Worm (Caenorhabditis elegans) whole organism, L1 larva: ENCODE data around the gene F42E11.3.

Experiments
- C04F5.9 ChIP-seq: sonication (generic microtip); optimal IDR thresholded peaks from 2 replicates; lab custom pipeline; 2016; ENCODE audit warnings: missing genetic modification characterization, missing compliant biosample characterization
- C16A3.4 ChIP-seq: fragments of 150-350 bp; optimal IDR thresholded peaks from 2 replicates; lab custom pipeline; 2014; ENCODE audit warnings: missing biosample characterization, missing genetic modification characterization
- F16B12.6 ChIP-seq: fragments of 150-350 bp; optimal IDR thresholded peaks from 2 replicates; lab custom pipeline; 2014; ENCODE audit warnings: missing biosample characterization, missing genetic modification characterization
- Y116A8C.19 ChIP-seq: sonication (generic microtip); optimal IDR thresholded peaks from 2 replicates; lab custom pipeline; 2016; ENCODE audit warnings: missing compliant biosample characterization, missing genetic modification characterization, borderline replicate concordance
- alr-1 ChIP-seq: fragments of 200-800 bp; sonication (Bioruptor generic); optimal IDR thresholded peaks from 2 replicates; lab custom pipeline; 2018; ENCODE audit warnings: borderline replicate concordance, mild to moderate bottlenecking, missing genetic modification characterization, missing compliant biosample characterization
- blmp-1 ChIP-seq: fragments of 150-350 bp; optimal IDR thresholded peaks from 2 replicates; lab custom pipeline; 2014; ENCODE audit warnings: missing biosample characterization, missing genetic modification characterization
- ceh-8 ChIP-seq: fragments of 200-800 bp; sonication (Bioruptor generic); optimal IDR thresholded peaks from 2 replicates; lab custom pipeline; 2018; ENCODE audit warnings: mild to moderate bottlenecking, missing genetic modification characterization, moderate library complexity, missing compliant biosample characterization
- ceh-82 ChIP-seq, 3 experiments: fragments of 150-350 bp in 1 of 3; sonication (generic microtip) in 2 of 3; optimal IDR thresholded peaks; 2 replicates each; lab custom pipeline; 2014 to 2017; ENCODE audit warnings: missing biosample characterization in 3 of 3, missing genetic modification characterization in 3 of 3
- ceh-90 ChIP-seq: sonication (generic microtip); optimal IDR thresholded peaks from 2 replicates; lab custom pipeline; 2016; ENCODE audit warnings: missing genetic modification characterization, missing compliant biosample characterization
- ces-1 ChIP-seq: fragments of 150-350 bp; optimal IDR thresholded peaks from 2 replicates; lab custom pipeline; 2014; ENCODE audit warnings: missing biosample characterization, missing genetic modification reagents, missing genetic modification characterization
- dpl-1 ChIP-seq, 3 experiments: fragments of 150-350 bp in 2 of 3; sonication (generic microtip) in 1 of 3; optimal IDR thresholded peaks; 2 replicates each; lab custom pipeline; 2014 to 2017; ENCODE audit warnings: missing biosample characterization in 3 of 3, missing genetic modification characterization in 3 of 3, missing genetic modification reagents in 3 of 3
- efl-1 ChIP-seq, 4 experiments: fragments of 150-350 bp; optimal IDR thresholded peaks in 3 of 4; peaks in 1 of 4; 1 replicate in 1 of 4; 2 replicates in 3 of 4; lab custom pipeline; 2014; ENCODE audit warnings: missing biosample characterization in 2 of 4, missing genetic modification characterization in 2 of 4, missing genetic modification reagents in 2 of 4
- egl-13 ChIP-seq: sonication (generic microtip); optimal IDR thresholded peaks from 2 replicates; lab custom pipeline; 2016; ENCODE audit warnings: missing genotype, missing genetic modification reagents, missing genetic modification characterization, missing compliant biosample characterization
- elt-2 ChIP-seq: sonication (generic microtip); optimal IDR thresholded peaks from 2 replicates; lab custom pipeline; 2016; ENCODE audit warnings: missing genetic modification characterization, mild to moderate bottlenecking, inconsistent platforms, missing compliant biosample characterization, missing genetic modification reagents
- elt-3 ChIP-seq, 6 experiments: fragments of 150-350 bp in 1 of 6; sonication (generic microtip); optimal IDR thresholded peaks; 2 replicates each; lab custom pipeline; 2017 to 2018; ENCODE audit warnings: missing biosample characterization in 6 of 6, missing genetic modification characterization in 6 of 6, inconsistent platforms in 1 of 6
- ets-5 ChIP-seq: fragments of 200-800 bp; sonication (Bioruptor generic); IDR thresholded peaks from 2 replicates; pipeline ENCODE4 v1.3.6; 2022; ENCODE audit warnings: missing genetic modification characterization, missing compliant biosample characterization
- hlh-17 ChIP-seq: fragments of 200-800 bp; sonication (Bioruptor generic); optimal IDR thresholded peaks from 2 replicates; lab custom pipeline; 2018; ENCODE audit warnings: missing genetic modification characterization, mild to moderate bottlenecking, missing compliant biosample characterization, moderate library complexity, borderline replicate concordance
- hlh-4 ChIP-seq: sonication (generic microtip); optimal IDR thresholded peaks from 2 replicates; lab custom pipeline; 2016; ENCODE audit warnings: mild to moderate bottlenecking, missing genetic modification characterization, missing compliant biosample characterization
- irx-1 ChIP-seq: sonication (generic microtip); optimal IDR thresholded peaks from 2 replicates; lab custom pipeline; 2016; ENCODE audit warnings: missing genetic modification characterization, missing compliant biosample characterization
- isw-1 ChIP-seq: fragments of 200-800 bp; sonication (Bioruptor generic); IDR thresholded peaks from 2 replicates; pipeline ENCODE4 v1.3.6; 2022; ENCODE audit warnings: missing genetic modification characterization, missing compliant biosample characterization
- lin-14 ChIP-seq: fragments of 200-800 bp; sonication (Bioruptor generic); optimal IDR thresholded peaks from 2 replicates; lab custom pipeline; 2018; ENCODE audit warnings: mild to moderate bottlenecking, missing genetic modification characterization, moderate library complexity, missing compliant biosample characterization
- lin-35 ChIP-seq, 2 experiments: fragments of 150-350 bp; optimal IDR thresholded peaks; 2 replicates each; lab custom pipeline; 2014; ENCODE audit warnings: missing biosample characterization in 2 of 2, missing genetic modification characterization in 2 of 2, missing genetic modification reagents in 2 of 2
- lsy-2 ChIP-seq, 2 experiments: fragments of 150-350 bp; optimal IDR thresholded peaks; 2 replicates each; lab custom pipeline; 2014; ENCODE audit warnings: missing biosample characterization in 2 of 2, missing genetic modification characterization in 2 of 2
- mdl-1 ChIP-seq, 2 experiments: fragments of 150-350 bp; optimal IDR thresholded peaks; 2 replicates each; lab custom pipeline; 2014 to 2017; ENCODE audit warnings: missing biosample characterization in 2 of 2, missing genetic modification characterization in 2 of 2, inconsistent platforms in 1 of 2
- mep-1 ChIP-seq: fragments of 150-350 bp; optimal IDR thresholded peaks from 2 replicates; lab custom pipeline; 2014; ENCODE audit warnings: missing biosample characterization, missing genetic modification characterization
- nhr-11 ChIP-seq: fragments of 150-350 bp; optimal IDR thresholded peaks from 2 replicates; lab custom pipeline; 2014; ENCODE audit warnings: missing biosample characterization, missing genetic modification characterization
- nhr-20 ChIP-seq: sonication (generic microtip); optimal IDR thresholded peaks from 2 replicates; lab custom pipeline; 2016; ENCODE audit warnings: mild to moderate bottlenecking, missing genetic modification characterization, missing compliant biosample characterization
- nhr-28 ChIP-seq: fragments of 150-350 bp; optimal IDR thresholded peaks from 2 replicates; lab custom pipeline; 2014; ENCODE audit warnings: missing biosample characterization, missing genetic modification characterization
- nhr-47 ChIP-seq: sonication (generic microtip); optimal IDR thresholded peaks from 2 replicates; lab custom pipeline; 2016; ENCODE audit warnings: mild to moderate bottlenecking, missing genetic modification characterization, moderate library complexity, missing compliant biosample characterization
- nhr-71 ChIP-seq: sonication (generic microtip); optimal IDR thresholded peaks from 2 replicates; lab custom pipeline; 2016; ENCODE audit warnings: mild to moderate bottlenecking, missing genetic modification characterization, moderate library complexity, missing compliant biosample characterization
- nhr-77 ChIP-seq: fragments of 150-350 bp; optimal IDR thresholded peaks from 2 replicates; lab custom pipeline; 2014; ENCODE audit warnings: missing biosample characterization, missing genetic modification characterization
- nhr-85 ChIP-seq: sonication (generic microtip); peaks from one replicate; lab custom pipeline; 2016; ENCODE audit warnings: missing genetic modification characterization, inconsistent platforms, missing compliant biosample characterization
- nhr-90 ChIP-seq: sonication (generic microtip); optimal IDR thresholded peaks from 2 replicates; lab custom pipeline; 2016; ENCODE audit warnings: mild to moderate bottlenecking, missing genetic modification characterization, missing compliant biosample characterization; ENCODE audit not compliant: poor library complexity
- pqm-1 ChIP-seq: sonication (generic microtip); optimal IDR thresholded peaks from 3 replicates; lab custom pipeline; 2017; ENCODE audit warnings: missing biosample characterization, missing genetic modification characterization
- rnt-1 ChIP-seq: sonication (generic microtip); optimal IDR thresholded peaks from 2 replicates; lab custom pipeline; 2016; ENCODE audit warnings: mild to moderate bottlenecking, missing genetic modification characterization, moderate library complexity, missing compliant biosample characterization
- skn-1 ChIP-seq: fragments of 150-350 bp; optimal IDR thresholded peaks from 2 replicates; lab custom pipeline; 2014; ENCODE audit warnings: missing biosample characterization, missing genetic modification characterization
- snu-23 ChIP-seq: sonication (generic microtip); optimal IDR thresholded peaks from 2 replicates; lab custom pipeline; 2016; ENCODE audit warnings: missing genetic modification characterization, missing compliant biosample characterization
- swsn-7 ChIP-seq: sonication (generic microtip); optimal IDR thresholded peaks from 2 replicates; lab custom pipeline; 2016; ENCODE audit warnings: missing genetic modification characterization, missing compliant biosample characterization
- unc-130 ChIP-seq: fragments of 150-350 bp; optimal IDR thresholded peaks from 2 replicates; lab custom pipeline; 2017; ENCODE audit warnings: missing biosample characterization, missing genetic modification characterization, inconsistent platforms
- unc-30 ChIP-seq: sonication (generic microtip); optimal IDR thresholded peaks from 2 replicates; lab custom pipeline; 2017; ENCODE audit warnings: missing biosample characterization, missing genetic modification characterization
- unc-98 ChIP-seq: fragments of 200-800 bp; sonication (Bioruptor generic); IDR thresholded peaks from 2 replicates; pipeline ENCODE4 v1.3.6; 2022; ENCODE audit warnings: missing genetic modification characterization, missing compliant biosample characterization
- vab-15 ChIP-seq: sonication (generic microtip); optimal IDR thresholded peaks from 2 replicates; lab custom pipeline; 2017; ENCODE audit warnings: missing genotype, mild to moderate bottlenecking, missing genetic modification characterization, missing compliant biosample characterization
- xbp-1 ChIP-seq: sonication (generic microtip); optimal IDR thresholded peaks from 2 replicates; lab custom pipeline; 2016; ENCODE audit warnings: missing genetic modification characterization, missing compliant biosample characterization
- zip-4 ChIP-seq: fragments of 200-800 bp; sonication (Bioruptor generic); optimal IDR thresholded peaks from 2 replicates; lab custom pipeline; 2018; ENCODE audit warnings: mild to moderate bottlenecking, missing genetic modification characterization, moderate library complexity, missing compliant biosample characterization
- ztf-4 ChIP-seq: fragments of 150-350 bp; optimal IDR thresholded peaks from 2 replicates; lab custom pipeline; 2014; ENCODE audit warnings: missing biosample characterization, missing genetic modification characterization

The F42E11.3 gene

DNA sequence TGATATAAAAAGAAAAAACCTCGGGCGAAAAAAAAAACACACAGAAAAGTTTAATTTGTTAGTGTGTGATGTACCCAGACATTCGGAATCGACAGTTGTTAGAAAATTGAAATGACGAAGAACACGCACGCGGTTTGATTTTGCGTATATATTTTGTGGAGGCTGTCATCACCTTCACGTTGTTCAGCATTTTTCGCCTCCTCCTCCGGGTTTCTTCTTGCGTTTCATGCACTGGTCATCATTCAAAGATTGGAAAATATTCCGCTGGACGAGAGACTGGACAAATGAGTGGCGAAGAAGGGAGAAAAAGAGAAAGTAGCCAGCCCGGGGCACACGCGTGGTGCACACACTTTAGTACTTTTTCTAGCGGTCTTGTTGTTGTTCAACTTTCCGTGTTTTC, 30.5 kb downstream of the F42E11.3 start:
- TF ChIP-seq mdl-1 (tag; optimal IDR thresholded peaks at IDR 0.05; lab: Kevin White, UChicago) = peak in 1 of 2 experiments; percentile 3
- peak; percentile 19 for TF ChIP-seq blmp-1 (tag; lab: Kevin White, UChicago)
- TF ChIP-seq nhr-71 (tag; lab: Kevin White, UChicago) = peak; percentile 43
- no peak for TF ChIP-seq ets-5 (GFP tag; lab: Robert Waterston, UW)
- TF ChIP-seq lin-14 (GFP tag; lab: Kevin White, UChicago) = peak; percentile 69
- TF ChIP-seq snu-23 = peak; percentile 9
- TF ChIP-seq rnt-1 (tag; lab: Kevin White, UChicago) = peak; percentile 47
- TF ChIP-seq ceh-8 = no peak
- TF ChIP-seq F16B12.6 (tag; lab: Kevin White, UChicago) = no peak
- TF ChIP-seq unc-130 (tag; lab: Kevin White, UChicago) = peak; percentile 45

DNA sequence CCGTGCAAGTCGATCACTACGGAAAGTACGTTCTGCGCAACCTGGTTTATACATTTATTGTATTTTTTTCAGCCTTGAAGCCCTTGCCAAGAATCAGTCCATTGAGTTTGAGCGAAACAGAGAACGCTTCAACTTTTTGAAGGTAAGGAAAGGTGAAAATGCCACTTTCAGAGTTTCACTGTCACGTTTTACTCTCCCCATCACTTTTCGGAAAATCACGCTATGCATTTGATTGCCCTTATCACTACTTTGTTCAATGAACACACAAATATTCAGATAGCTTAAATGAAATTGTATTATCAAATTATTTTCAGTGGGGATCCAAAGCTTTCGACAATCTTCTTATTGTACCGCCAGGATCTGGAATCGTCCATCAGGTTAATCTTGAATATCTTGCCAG, 34.9 kb downstream of the F42E11.3 start:
- TF ChIP-seq efl-1 (optimal IDR thresholded peaks at IDR 0.05; lab: Kevin White, UChicago) = no peak
- peak in 1 of 2 experiments; percentile 73 for TF ChIP-seq efl-1 (GFP tag; optimal IDR thresholded peaks at IDR 0.05 in 1 of 2; lab: Kevin White, UChicago)
- peak; percentile 33 for TF ChIP-seq elt-2
- no peak for TF ChIP-seq pqm-1 (tag; lab: Kevin White, UChicago)
- TF ChIP-seq ceh-90 = no peak
- TF ChIP-seq lin-35 (GFP tag; optimal IDR thresholded peaks at IDR 0.05; lab: Kevin White, UChicago) = peak in 1 of 2 experiments; percentile 56

DNA sequence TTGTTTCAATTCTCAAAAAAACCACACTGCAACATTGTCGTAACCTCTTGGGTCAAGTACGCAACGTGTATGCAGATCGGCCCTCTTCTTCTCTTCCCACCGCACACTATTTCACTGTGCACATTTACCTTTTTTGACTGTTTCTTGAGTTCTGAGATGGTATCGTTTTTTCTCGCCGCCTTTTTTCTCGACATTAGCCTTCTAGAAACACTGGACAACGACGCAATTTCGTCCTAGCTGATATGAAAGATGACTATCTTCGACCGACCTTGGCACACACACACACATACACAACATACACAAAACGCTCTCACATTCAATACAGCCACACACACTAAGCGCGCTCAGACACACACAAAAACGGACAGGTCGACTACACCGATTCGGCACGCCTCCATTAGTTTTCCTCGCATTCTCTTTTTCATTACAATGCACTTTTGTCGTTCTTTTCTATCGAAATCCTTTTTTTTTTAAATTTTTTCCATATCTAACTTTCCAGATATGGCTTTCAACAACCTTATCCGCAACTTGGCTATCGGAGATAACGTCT, 36.0 kb downstream of the F42E11.3 start, which contains the start of gene aco-1:
TSS of gene aco-1 (plus strand) at position 500 of the 550 bp plus-strand sequence.
- TF ChIP-seq elt-3 (tag; optimal IDR thresholded peaks at IDR 0.05; lab: Kevin White, UChicago) (peak in 2 of 6 experiments; percentile 34 to 40), nhr-47 (tag; lab: Kevin White, UChicago) (peak; percentile 49), xbp-1 (tag; lab: Kevin White, UChicago) (peak; percentile 24), skn-1 (tag; lab: Kevin White, UChicago) (no peak), unc-98 (GFP tag; lab: Robert Waterston, UW) (no peak), ztf-4 (tag; lab: Kevin White, UChicago) (no peak), blmp-1 (tag; lab: Kevin White, UChicago) (peak; percentile 44), efl-1 (optimal IDR thresholded peaks at IDR 0.05; lab: Kevin White, UChicago) (peak; percentile 27 to 31), efl-1 (GFP tag; optimal IDR thresholded peaks at IDR 0.05 in 1 of 2; lab: Kevin White, UChicago) (no peak), lin-35 (GFP tag; optimal IDR thresholded peaks at IDR 0.05; lab: Kevin White, UChicago) (peak; percentile 24 to 70), swsn-7 (tag; lab: Kevin White, UChicago) (peak; percentile 34), Y116A8C.19 (tag; lab: Kevin White, UChicago) (no peak), mep-1 (tag; lab: Kevin White, UChicago) (peak; percentile 50), hlh-17 (GFP tag; lab: Kevin White, UChicago) (no peak), C16A3.4 (tag; lab: Kevin White, UChicago) (peak; percentile 32), unc-130 (tag; lab: Kevin White, UChicago) (peak; percentile 47), elt-2 (peak; percentile 69), ces-1 (GFP tag; lab: Kevin White, UChicago) (no peak), alr-1 (no peak), nhr-28 (no peak), egl-13 (tag; lab: Kevin White, UChicago) (no peak), nhr-77 (tag; lab: Kevin White, UChicago) (peak; percentile 9), unc-30 (no peak), mdl-1 (tag; optimal IDR thresholded peaks at IDR 0.05; lab: Kevin White, UChicago) (peak in 1 of 2 experiments; percentile 9), C04F5.9 (tag; lab: Kevin White, UChicago) (no peak), nhr-11 (tag; lab: Kevin White, UChicago) (no peak), zip-4 (GFP tag; lab: Kevin White, UChicago) (no peak), nhr-90 (tag; lab: Kevin White, UChicago) (peak; percentile 73), ceh-82 (tag; optimal IDR thresholded peaks at IDR 0.05; lab: Kevin White, UChicago) (peak in 1 of 3 experiments; percentile 24), lin-14 (GFP tag; lab: Kevin White, UChicago) (peak; percentile 78), rnt-1 (tag; lab: Kevin White, UChicago) (peak; percentile 60), nhr-85 (tag; lab: Kevin White, UChicago) (peak; percentile 93), vab-15 (tag; lab: Kevin White, UChicago) (no peak), dpl-1 (GFP tag; optimal IDR thresholded peaks at IDR 0.05; lab: Kevin White, UChicago) (peak in 2 of 3 experiments; percentile 28 to 30), isw-1 (GFP tag; lab: Robert Waterston, UW) (no peak), irx-1 (no peak), nhr-20 (tag; lab: Kevin White, UChicago) (peak; percentile 65), F16B12.6 (tag; lab: Kevin White, UChicago) (peak; percentile 80), lsy-2 (tag; optimal IDR thresholded peaks at IDR 0.05; lab: Kevin White, UChicago) (peak in 1 of 2 experiments; percentile 54), hlh-4 (tag; lab: Kevin White, UChicago) (no peak), nhr-71 (tag; lab: Kevin White, UChicago) (peak; percentile 61), snu-23 (peak; percentile 69)
